Fruit fly (Drosophila melanogaster): Measurements from ENCODE around the gene CG14689.

The CG14689 gene

dm6 chr3R:10679911-10680310 is 31.1 kb downstream of the CG14689 start:
- TF ChIP-seq pum (GFP tag; optimal IDR thresholded peaks at IDR 0.05) (no peak), CG1603 (tag; optimal IDR thresholded peaks at IDR 0.05) (no peak), CG2199 (GFP tag; IDR thresholded peaks at IDR 0.05) (peak; percentile 51; the same call in 1 of the 3 replicates), sens (GFP tag) (peak; percentile 46), gcm (GFP tag; optimal IDR thresholded peaks at IDR 0.05) (peak; percentile 6), fd64A (GFP tag; optimal IDR thresholded peaks at IDR 0.05) (no peak), Pdp1 (GFP tag; optimal IDR thresholded peaks at IDR 0.05) (peak in 1 of 2 experiments; percentile 63), slp2 (GFP tag; optimal IDR thresholded peaks at IDR 0.05) (no peak), her (GFP tag; optimal IDR thresholded peaks at IDR 0.05) (no peak), CG11504 (tag; optimal IDR thresholded peaks at IDR 0.05) (no peak), sima (GFP tag; optimal IDR thresholded peaks at IDR 0.05) (no peak), Mad (GFP tag; optimal IDR thresholded peaks at IDR 0.05) (no peak), ewg (GFP tag; optimal IDR thresholded peaks at IDR 0.05) (no peak), chinmo (GFP tag; IDR thresholded peaks at IDR 0.05; ENCODE audit: partially characterized antibody) (0 out of 4 replicates have a peak, but pooled peaks have one; percentile 38), Dref (GFP tag; IDR thresholded peaks at IDR 0.05) (no peak)

- peak; percentile 37 for TF ChIP-seq unpg (GFP tag; optimal IDR thresholded peaks at IDR 0.05)
- peak; percentile 22 for TF ChIP-seq Oli (tag; optimal IDR thresholded peaks at IDR 0.05)
- no peak for TF ChIP-seq CG10431 (GFP tag; optimal IDR thresholded peaks at IDR 0.05)
- TF ChIP-seq klu (GFP tag; IDR thresholded peaks at IDR 0.05) = no peak
- TF ChIP-seq Atf6 (GFP tag; IDR thresholded peaks at IDR 0.05) = no peak
- no peak for TF ChIP-seq Optix (GFP tag; IDR thresholded peaks at IDR 0.05)
- TF ChIP-seq bowl (GFP tag; IDR thresholded peaks at IDR 0.05) = no peak
- TF ChIP-seq Kr (GFP tag; optimal IDR thresholded peaks at IDR 0.05) = no peak
- peak; percentile 13 for TF ChIP-seq sug (tag; optimal IDR thresholded peaks at IDR 0.05)
- no peak for TF ChIP-seq hkb (optimal IDR thresholded peaks at IDR 0.05)
- no peak for TF ChIP-seq hkb (GFP tag; IDR thresholded peaks at IDR 0.05)
- no peak for TF ChIP-seq CG3995 (GFP tag; optimal IDR thresholded peaks at IDR 0.05)
- no peak for TF ChIP-seq amos (GFP tag; IDR thresholded peaks at IDR 0.05; ENCODE audit: partially characterized antibody)
- no peak for TF ChIP-seq CG32767 (GFP tag; IDR thresholded peaks at IDR 0.05)
- no peak for TF ChIP-seq hbn (GFP tag; IDR thresholded peaks at IDR 0.05; ENCODE audit: partially characterized antibody)
- peak; percentile 27 for TF ChIP-seq grau (tag; optimal IDR thresholded peaks at IDR 0.05)
- no peak for TF ChIP-seq sim (GFP tag; IDR thresholded peaks at IDR 0.05)
- no peak for TF ChIP-seq tio (GFP tag; optimal IDR thresholded peaks at IDR 0.05)
- TF ChIP-seq CG13624 (GFP tag; optimal IDR thresholded peaks at IDR 0.05) = no peak
- TF ChIP-seq CG3726 (GFP tag; IDR thresholded peaks at IDR 0.05) = no peak
- TF ChIP-seq rib (GFP tag; IDR thresholded peaks at IDR 0.05) = no peak
- no peak for TF ChIP-seq Ravus (GFP tag; IDR thresholded peaks at IDR 0.05)
- no peak for TF ChIP-seq Ets97D (GFP tag; optimal IDR thresholded peaks at IDR 0.05)
- no peak for TF ChIP-seq br (optimal IDR thresholded peaks at IDR 0.05)
- no peak for TF ChIP-seq CG18262 (tag; optimal IDR thresholded peaks at IDR 0.05)
- no peak for TF ChIP-seq toy (GFP tag; IDR thresholded peaks at IDR 0.05)
- no peak for TF ChIP-seq CG1024 (GFP tag; IDR thresholded peaks at IDR 0.05)
- TF ChIP-seq CG7928 (GFP tag; optimal IDR thresholded peaks at IDR 0.05) = no peak
- peak; percentile 25 for TF ChIP-seq Xbp1 (GFP tag; optimal IDR thresholded peaks at IDR 0.05)
- no peak for TF ChIP-seq CG9609 (GFP tag; optimal IDR thresholded peaks at IDR 0.05)
- TF ChIP-seq CG3281 (GFP tag; optimal IDR thresholded peaks at IDR 0.05) = no peak
- no peak for TF ChIP-seq zfh1 (GFP tag; IDR thresholded peaks at IDR 0.05)
- no peak for TF ChIP-seq disco-r (GFP tag; optimal IDR thresholded peaks at IDR 0.05)
- TF ChIP-seq dm (GFP tag; optimal IDR thresholded peaks at IDR 0.05) = no peak
- peak; percentile 5 for TF ChIP-seq lilli (GFP tag; optimal IDR thresholded peaks at IDR 0.05)
- peak; percentile 9 for TF ChIP-seq Meics (GFP tag; optimal IDR thresholded peaks at IDR 0.05)
- no peak for TF ChIP-seq chif (GFP tag; optimal IDR thresholded peaks at IDR 0.05)
Observed at dm6 chr3R:10678935-10679565, 32.0 kb downstream of the CG14689 start.

All from whole organism, embryonic.